Worm (Caenorhabditis elegans) whole organism, early embryonic: Measurements from ENCODE around the gene B0547.2.

ENCODE experiments used
- B0310.2 ChIP-seq: sonication (generic microtip); optimal IDR thresholded peaks from 2 replicates; lab custom pipeline; 2016; ENCODE audit warnings: mild to moderate bottlenecking, missing genetic modification characterization, missing compliant biosample characterization
- F13C5.2 ChIP-seq: sonication (generic microtip); optimal IDR thresholded peaks from 2 replicates; lab custom pipeline; 2017; ENCODE audit warnings: mild to moderate bottlenecking, missing genetic modification characterization, inconsistent platforms, missing compliant biosample characterization
- aly-1 ChIP-seq: sonication (generic microtip); optimal IDR thresholded peaks from 2 replicates; lab custom pipeline; 2016; ENCODE audit warnings: missing genetic modification characterization, missing compliant biosample characterization
- ama-1 ChIP-seq: fragments of 150-350 bp; optimal IDR thresholded peaks from 2 replicates; lab custom pipeline; 2014
- ceh-13 ChIP-seq: fragments of 200-800 bp; sonication (Bioruptor generic); optimal IDR thresholded peaks from 2 replicates; lab custom pipeline; 2018; ENCODE audit warnings: mild to moderate bottlenecking, missing genetic modification characterization, missing compliant biosample characterization
- ceh-36 ChIP-seq: sonication (generic microtip); optimal IDR thresholded peaks from 2 replicates; lab custom pipeline; 2016; ENCODE audit warnings: missing genetic modification characterization, inconsistent platforms, missing compliant biosample characterization
- ets-7 ChIP-seq: sonication (generic microtip); optimal IDR thresholded peaks from 2 replicates; lab custom pipeline; 2016; ENCODE audit warnings: missing genotype, missing genetic modification characterization, missing compliant biosample characterization
- flt-1 ChIP-seq: fragments of 200-800 bp; sonication (Bioruptor generic); IDR thresholded peaks from 2 replicates; pipeline ENCODE4 v1.3.6; 2022; ENCODE audit warnings: missing genetic modification characterization, missing compliant biosample characterization
- hmbx-1 ChIP-seq: sonication (generic microtip); optimal IDR thresholded peaks from 2 replicates; lab custom pipeline; 2016; ENCODE audit warnings: mild to moderate bottlenecking, missing genetic modification characterization, missing compliant biosample characterization
- hmg-4 ChIP-seq: fragments of 200-800 bp; sonication (Bioruptor generic); optimal IDR thresholded peaks from 2 replicates; lab custom pipeline; 2018; ENCODE audit warnings: mild to moderate bottlenecking, missing genetic modification characterization, missing compliant biosample characterization
- hnd-1 ChIP-seq: sonication (generic microtip); optimal IDR thresholded peaks from 2 replicates; lab custom pipeline; 2016; ENCODE audit warnings: missing genetic modification characterization, missing compliant biosample characterization
- pes-1 ChIP-seq: fragments of 200-800 bp; sonication (Bioruptor generic); IDR thresholded peaks from 2 replicates; pipeline ENCODE4 v1.3.6; 2022; ENCODE audit warnings: missing genetic modification reagents, missing genetic modification characterization, missing compliant biosample characterization
- scrt-1 ChIP-seq: fragments of 200-800 bp; sonication (Bioruptor generic); IDR thresholded peaks from 2 replicates; pipeline ENCODE4 v1.3.6; 2022; ENCODE audit warnings: missing genetic modification characterization, missing compliant biosample characterization
- sea-1 ChIP-seq: fragments of 200-800 bp; sonication (Bioruptor generic); conservative IDR thresholded peaks from 2 replicates; pipeline ENCODE4 v1.3.6; 2022; ENCODE audit warnings: missing genetic modification characterization, missing compliant biosample characterization
- tbx-11 ChIP-seq: fragments of 200-800 bp; sonication (Bioruptor generic); IDR thresholded peaks from 2 replicates; pipeline ENCODE4 v1.3.6; 2022; ENCODE audit warnings: missing genetic modification characterization, missing compliant biosample characterization
- tbx-37 ChIP-seq: fragments of 200-800 bp; sonication (Bioruptor generic); conservative IDR thresholded peaks from 2 replicates; pipeline ENCODE4 v1.3.6; 2022; ENCODE audit warnings: missing genetic modification reagents, missing genetic modification characterization, missing compliant biosample characterization
- tra-4 ChIP-seq: sonication (generic microtip); optimal IDR thresholded peaks from 2 replicates; lab custom pipeline; 2017; ENCODE audit warnings: missing genetic modification characterization, missing compliant biosample characterization

B0547.2 gene

ce11 chrIV:5666115-5667028 lies 20.6 kb downstream of the B0547.2 start:
- TF ChIP-seq hmg-4 (GFP tag; lab: Kevin White, UChicago) (no peak), scrt-1 (GFP tag; lab: Robert Waterston, UW) (no peak), pes-1 (GFP tag; lab: Robert Waterston, UW) (no peak), tbx-11 (no peak), flt-1 (no peak), ceh-36 (tag; lab: Kevin White, UChicago) (no peak), F13C5.2 (tag; lab: Kevin White, UChicago) (no peak), tra-4 (tag; lab: Kevin White, UChicago) (no peak), tbx-37 (GFP tag; lab: Robert Waterston, UW) (no peak), hmbx-1 (tag; lab: Kevin White, UChicago) (no peak), hnd-1 (tag; lab: Kevin White, UChicago) (no peak), ama-1 (lab: Kevin White, UChicago) (no peak), sea-1 (no peak), ceh-13 (GFP tag; lab: Kevin White, UChicago) (no peak), B0310.2 (tag; lab: Kevin White, UChicago) (no peak), aly-1 (tag; lab: Kevin White, UChicago) (no peak)

DNA sequence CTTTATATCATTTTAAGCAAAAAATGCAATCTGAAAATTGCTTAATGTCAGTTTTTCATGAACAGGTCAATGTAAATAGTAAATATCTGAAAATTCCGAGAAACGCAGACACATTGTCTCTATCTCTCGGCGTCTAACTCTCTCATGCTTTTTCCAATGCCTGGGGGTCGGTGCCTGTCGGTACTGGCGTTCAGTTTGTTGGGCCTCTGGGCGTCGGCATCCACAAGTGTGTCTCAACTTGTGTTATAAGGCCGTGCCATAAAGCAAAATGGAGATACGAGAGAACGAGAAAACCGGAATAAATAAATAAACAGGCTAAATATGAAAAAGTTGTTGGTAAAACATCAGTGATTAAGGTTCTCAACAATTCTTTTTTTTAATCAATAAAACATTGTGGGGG lies 21.4 kb downstream of the B0547.2 start:
- no peak for TF ChIP-seq tra-4 (tag; lab: Kevin White, UChicago)
- TF ChIP-seq aly-1 (tag; lab: Kevin White, UChicago): no peak
- no peak for TF ChIP-seq sea-1
- TF ChIP-seq hmbx-1 (tag; lab: Kevin White, UChicago): no peak
- TF ChIP-seq ama-1 (lab: Kevin White, UChicago): no peak
- TF ChIP-seq tbx-37 (GFP tag; lab: Robert Waterston, UW): no peak
- TF ChIP-seq hmg-4 (GFP tag; lab: Kevin White, UChicago): no peak
- no peak for TF ChIP-seq tbx-11
- no peak for TF ChIP-seq flt-1
- TF ChIP-seq F13C5.2 (tag; lab: Kevin White, UChicago): no peak
- no peak for TF ChIP-seq B0310.2 (tag; lab: Kevin White, UChicago)
- no peak for TF ChIP-seq ceh-36 (tag; lab: Kevin White, UChicago)
- TF ChIP-seq pes-1 (GFP tag; lab: Robert Waterston, UW): no peak
- TF ChIP-seq ceh-13 (GFP tag; lab: Kevin White, UChicago): no peak

ce11 chrIV:5669459-5669858 lies 23.7 kb downstream of the B0547.2 start, which contains the start of gene T19E7.6:
Gene T19E7.6, minus strand, starts transcription at chrIV:5669503.
- no peak for TF ChIP-seq F13C5.2 (tag; lab: Kevin White, UChicago)
- TF ChIP-seq pes-1 (GFP tag; lab: Robert Waterston, UW): no peak
- TF ChIP-seq sea-1: no peak
- no peak for TF ChIP-seq aly-1 (tag; lab: Kevin White, UChicago)

DNA sequence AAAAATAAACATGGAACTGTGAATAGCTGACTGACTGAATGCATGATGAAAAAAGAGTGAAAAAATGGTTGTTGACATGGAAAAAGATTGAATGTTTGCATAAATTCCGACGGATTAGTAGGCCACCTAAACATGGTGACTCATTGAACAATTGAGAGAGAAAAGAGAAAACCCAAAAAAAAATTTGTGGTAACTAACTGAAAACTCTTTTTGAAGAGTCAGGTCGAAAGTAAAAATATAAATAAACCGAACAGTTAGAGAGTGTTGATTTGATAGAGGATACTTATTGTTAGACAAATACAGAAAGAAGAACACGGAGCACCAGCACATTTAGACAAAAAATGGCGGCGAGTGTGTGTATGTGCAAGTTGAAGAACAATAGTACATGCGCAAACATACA lies 25.5 kb downstream of the B0547.2 start:
- TF ChIP-seq aly-1 (tag; lab: Kevin White, UChicago): no peak
- no peak for TF ChIP-seq hmg-4 (GFP tag; lab: Kevin White, UChicago)
- TF ChIP-seq scrt-1 (GFP tag; lab: Robert Waterston, UW): no peak
- no peak for TF ChIP-seq F13C5.2 (tag; lab: Kevin White, UChicago)
- TF ChIP-seq flt-1: no peak
- no peak for TF ChIP-seq tbx-37 (GFP tag; lab: Robert Waterston, UW)
- no peak for TF ChIP-seq tra-4 (tag; lab: Kevin White, UChicago)
- TF ChIP-seq hnd-1 (tag; lab: Kevin White, UChicago): no peak
- TF ChIP-seq B0310.2 (tag; lab: Kevin White, UChicago): no peak
- no peak for TF ChIP-seq hmbx-1 (tag; lab: Kevin White, UChicago)
- TF ChIP-seq sea-1: no peak
- TF ChIP-seq tbx-11: no peak
- TF ChIP-seq ceh-13 (GFP tag; lab: Kevin White, UChicago): no peak
- no peak for TF ChIP-seq ceh-36 (tag; lab: Kevin White, UChicago)
- no peak for TF ChIP-seq ets-7 (tag; lab: Kevin White, UChicago)
- TF ChIP-seq pes-1 (GFP tag; lab: Robert Waterston, UW): no peak
- no peak for TF ChIP-seq ama-1 (lab: Kevin White, UChicago)

DNA sequence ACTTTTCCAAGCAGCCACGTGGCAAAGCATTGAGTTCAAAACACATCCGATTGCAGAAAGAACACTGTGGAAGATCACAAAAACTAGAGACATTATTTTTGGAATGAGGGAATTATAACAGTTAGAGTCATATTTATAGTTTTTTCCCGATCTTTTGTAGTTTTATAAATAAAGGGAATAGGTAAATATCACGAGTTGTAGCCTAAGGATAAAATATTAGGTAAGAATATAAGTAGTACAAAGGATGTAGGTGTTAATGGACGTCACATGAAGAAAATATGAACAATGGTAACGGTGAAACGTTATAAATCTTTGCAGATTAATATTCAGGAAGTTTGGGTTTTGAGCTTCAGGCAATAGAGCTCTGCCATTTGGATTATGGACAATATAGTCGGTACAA lies 28.6 kb downstream of the B0547.2 start, which contains the start of gene srd-5:
Gene srd-5, minus strand, starts transcription at position 101 of the 400 bp plus-strand sequence.
- no peak for TF ChIP-seq aly-1 (tag; lab: Kevin White, UChicago)
- TF ChIP-seq pes-1 (GFP tag; lab: Robert Waterston, UW): no peak

- no peak for TF ChIP-seq B0310.2 (tag; lab: Kevin White, UChicago)
- no peak for TF ChIP-seq tbx-37 (GFP tag; lab: Robert Waterston, UW)
- TF ChIP-seq ceh-36 (tag; lab: Kevin White, UChicago): no peak
- TF ChIP-seq pes-1 (GFP tag; lab: Robert Waterston, UW): no peak
- TF ChIP-seq flt-1: no peak
- TF ChIP-seq hnd-1 (tag; lab: Kevin White, UChicago): no peak
- TF ChIP-seq aly-1 (tag; lab: Kevin White, UChicago): no peak
- TF ChIP-seq hmbx-1 (tag; lab: Kevin White, UChicago): no peak
- TF ChIP-seq ama-1 (lab: Kevin White, UChicago): no peak
- no peak for TF ChIP-seq F13C5.2 (tag; lab: Kevin White, UChicago)
- TF ChIP-seq scrt-1 (GFP tag; lab: Robert Waterston, UW): no peak
- no peak for TF ChIP-seq hmg-4 (GFP tag; lab: Kevin White, UChicago)
- no peak for TF ChIP-seq tra-4 (tag; lab: Kevin White, UChicago)
Measured at ce11 chrIV:5678044-5678443, 32.2 kb downstream of the B0547.2 start, which contains the start of gene C55C3.4. Gene C55C3.4, minus strand, starts transcription at chrIV:5678144.
